Fruit fly (Drosophila melanogaster) whole organism, prepupa: ENCODE data around the gene IntS14.

Experiments
- CG10669 ChIP-seq: fragments of 200-800 bp; sonication (Bioruptor generic); optimal IDR thresholded peaks from 3 replicates; lab custom pipeline; 2018; ENCODE audit warnings: missing biosample characterization, mild to moderate bottlenecking, missing genetic modification characterization, moderate library complexity
- CG11902 ChIP-seq: fragments of 200-800 bp; sonication (Bioruptor generic); optimal IDR thresholded peaks from 3 replicates; lab custom pipeline; 2016; ENCODE audit warnings: missing biosample characterization, missing genetic modification characterization
- CG15336 ChIP-seq: fragments of 200-800 bp; sonication (Bioruptor generic); IDR thresholded peaks from 2 replicates; pipeline ENCODE4 v1.3.6; 2022; ENCODE audit warnings: missing biosample characterization, missing genetic modification characterization
- CG1621 ChIP-seq: fragments of 200-800 bp; sonication (Bioruptor generic); optimal IDR thresholded peaks from 3 replicates; lab custom pipeline; 2018; ENCODE audit warnings: missing biosample characterization, mild to moderate bottlenecking, missing genetic modification characterization
- CG16779 ChIP-seq: fragments of 200-800 bp; sonication (Bioruptor generic); optimal IDR thresholded peaks from 3 replicates; lab custom pipeline; 2017; ENCODE audit warnings: missing biosample characterization, mild to moderate bottlenecking, missing genetic modification characterization
- CG3032 ChIP-seq: fragments of 200-800 bp; optimal IDR thresholded peaks from 2 replicates; lab custom pipeline; 2019; ENCODE audit warnings: missing biosample characterization, mild to moderate bottlenecking, missing genetic modification characterization, moderate library complexity
- CG31627 ChIP-seq: fragments of 200-800 bp; sonication (Bioruptor generic); optimal IDR thresholded peaks from 3 replicates; lab custom pipeline; 2016; ENCODE audit warnings: missing biosample characterization, missing genetic modification characterization
- CG32006 ChIP-seq: fragments of 200-800 bp; sonication (Bioruptor generic); optimal IDR thresholded peaks from 3 replicates; lab custom pipeline; 2017; ENCODE audit warnings: missing biosample characterization, mild to moderate bottlenecking, missing genetic modification characterization
- CG34406 ChIP-seq: fragments of 200-800 bp; sonication (Bioruptor generic); optimal IDR thresholded peaks from 3 replicates; lab custom pipeline; 2016; ENCODE audit warnings: missing biosample characterization, missing genetic modification characterization
- CG4318 ChIP-seq: fragments of 200-800 bp; sonication (Bioruptor generic); optimal IDR thresholded peaks from 3 replicates; lab custom pipeline; 2017; ENCODE audit warnings: missing biosample characterization, mild to moderate bottlenecking, missing genetic modification characterization
- CG6163 ChIP-seq: fragments of 200-800 bp; sonication (Bioruptor generic); IDR thresholded peaks from 3 replicates; pipeline ENCODE4 v1.3.6; 2022; ENCODE audit warnings: missing biosample characterization, missing genetic modification characterization
- CG6276 ChIP-seq: fragments of 200-800 bp; sonication (Bioruptor generic); optimal IDR thresholded peaks from 2 replicates; lab custom pipeline; 2017; ENCODE audit warnings: missing biosample characterization, mild to moderate bottlenecking, missing genetic modification characterization
- CG6792 ChIP-seq: fragments of 200-800 bp; sonication (Bioruptor generic); optimal IDR thresholded peaks from 3 replicates; lab custom pipeline; 2016; ENCODE audit warnings: missing biosample characterization, missing genetic modification characterization
- CG6808 ChIP-seq: fragments of 200-800 bp; sonication (Bioruptor generic); optimal IDR thresholded peaks from 3 replicates; lab custom pipeline; 2017; ENCODE audit warnings: missing biosample characterization, missing genetic modification characterization, mild to moderate bottlenecking, moderate library complexity, missing genetic modification reagents
- CG8319 ChIP-seq: fragments of 200-800 bp; sonication (Bioruptor generic); optimal IDR thresholded peaks from 3 replicates; lab custom pipeline; 2016; ENCODE audit warnings: missing biosample characterization, missing genetic modification characterization
- CG8632 ChIP-seq: fragments of 200-800 bp; sonication (Bioruptor generic); optimal IDR thresholded peaks from 3 replicates; lab custom pipeline; 2016; ENCODE audit warnings: missing biosample characterization, missing genetic modification characterization
- CG9139 ChIP-seq: fragments of 200-800 bp; sonication (Bioruptor generic); optimal IDR thresholded peaks from 3 replicates; lab custom pipeline; 2017; ENCODE audit warnings: missing biosample characterization, mild to moderate bottlenecking, missing genetic modification characterization
- Eip78C ChIP-seq: fragments of 200-800 bp; sonication (Bioruptor generic); peaks from one replicate; lab custom pipeline; 2016; ENCODE audit warnings: missing biosample characterization, missing genetic modification characterization
- Eip93F ChIP-seq: fragments of 200-800 bp; sonication (Bioruptor generic); optimal IDR thresholded peaks from 2 replicates; lab custom pipeline; 2016; ENCODE audit warnings: missing biosample characterization, mild to moderate bottlenecking, missing genetic modification characterization
- Ets96B ChIP-seq: fragments of 200-800 bp; optimal IDR thresholded peaks from 2 replicates; lab custom pipeline; 2019; ENCODE audit warnings: missing biosample characterization, mild to moderate bottlenecking, missing genetic modification characterization, moderate library complexity
- Gug ChIP-seq: fragments of 200-800 bp; sonication (Bioruptor generic); IDR thresholded peaks from 2 replicates; pipeline ENCODE4 v1.3.6; 2022; ENCODE audit warnings: missing biosample characterization, missing genetic modification characterization
- Hr39 ChIP-seq: fragments of 200-800 bp; sonication (Bioruptor generic); optimal IDR thresholded peaks from 2 replicates; lab custom pipeline; 2016; ENCODE audit warnings: missing biosample characterization, missing genetic modification characterization
- Hr4 ChIP-seq: fragments of 200-800 bp; sonication (Bioruptor generic); optimal IDR thresholded peaks from 3 replicates; lab custom pipeline; 2016; ENCODE audit warnings: missing biosample characterization, missing genetic modification characterization
- Lpt ChIP-seq: fragments of 200-800 bp; sonication (Bioruptor generic); optimal IDR thresholded peaks from 3 replicates; lab custom pipeline; 2016; ENCODE audit warnings: missing biosample characterization, missing genetic modification characterization
- OdsH ChIP-seq: fragments of 200-800 bp; sonication (Bioruptor generic); optimal IDR thresholded peaks from 3 replicates; lab custom pipeline; 2016; ENCODE audit warnings: missing biosample characterization, missing genetic modification characterization
- Smox ChIP-seq: fragments of 200-800 bp; sonication (Bioruptor generic); optimal IDR thresholded peaks from 3 replicates; lab custom pipeline; 2016; ENCODE audit warnings: missing biosample characterization, missing genetic modification characterization
- Sox14 ChIP-seq: fragments of 200-800 bp; sonication (Bioruptor generic); optimal IDR thresholded peaks from 3 replicates; lab custom pipeline; 2016; ENCODE audit warnings: missing biosample characterization, missing genetic modification characterization
- Sox15 ChIP-seq: fragments of 200-800 bp; sonication (Bioruptor generic); optimal IDR thresholded peaks from 3 replicates; lab custom pipeline; 2016; ENCODE audit warnings: missing biosample characterization, missing genetic modification characterization
- achi ChIP-seq: fragments of 200-800 bp; sonication (Bioruptor generic); optimal IDR thresholded peaks from 3 replicates; lab custom pipeline; 2016; ENCODE audit warnings: missing biosample characterization, missing genetic modification characterization
- acj6 ChIP-seq: fragments of 200-800 bp; sonication (Bioruptor generic); optimal IDR thresholded peaks from 3 replicates; lab custom pipeline; 2016; ENCODE audit warnings: missing biosample characterization, missing genetic modification characterization
- dac ChIP-seq: fragments of 200-800 bp; sonication (Bioruptor generic); optimal IDR thresholded peaks from 2 replicates; lab custom pipeline; 2017; ENCODE audit warnings: missing biosample characterization, mild to moderate bottlenecking, missing genetic modification characterization
- dsx ChIP-seq: fragments of 200-800 bp; optimal IDR thresholded peaks from 3 replicates; lab custom pipeline; 2019; ENCODE audit warnings: missing biosample characterization, mild to moderate bottlenecking, missing genetic modification characterization, moderate library complexity; ENCODE audit not compliant: poor library complexity, severe bottlenecking
- eg ChIP-seq: fragments of 200-800 bp; sonication (Bioruptor generic); IDR thresholded peaks from 3 replicates; pipeline ENCODE4 v1.3.6; 2022; ENCODE audit warnings: missing biosample characterization, missing genetic modification characterization
- fd59A ChIP-seq: fragments of 200-800 bp; sonication (Bioruptor generic); optimal IDR thresholded peaks from 2 replicates; lab custom pipeline; 2017; ENCODE audit warnings: missing biosample characterization, mild to moderate bottlenecking, missing genetic modification characterization, missing genetic modification reagents
- fd85E ChIP-seq: fragments of 200-800 bp; sonication (Bioruptor generic); optimal IDR thresholded peaks from 3 replicates; lab custom pipeline; 2016; ENCODE audit warnings: missing biosample characterization, missing genetic modification characterization
- lz ChIP-seq: fragments of 200-800 bp; sonication (Bioruptor generic); optimal IDR thresholded peaks from 3 replicates; lab custom pipeline; 2016; ENCODE audit warnings: missing biosample characterization, missing genetic modification characterization
- net ChIP-seq: fragments of 200-800 bp; sonication (Bioruptor generic); optimal IDR thresholded peaks from 3 replicates; lab custom pipeline; 2016; ENCODE audit warnings: missing biosample characterization, missing genetic modification characterization
- salr ChIP-seq, 2 experiments: fragments of 200-800 bp; sonication (Bioruptor generic); optimal IDR thresholded peaks; 3 replicates each; lab custom pipeline; 2016 to 2018; ENCODE audit warnings: missing biosample characterization in 2 of 2, missing genetic modification characterization in 2 of 2, mild to moderate bottlenecking in 1 of 2
- ss ChIP-seq, 2 experiments: fragments of 200-800 bp; sonication (Bioruptor generic); optimal IDR thresholded peaks; 2 replicates in 1 of 2; 3 replicates in 1 of 2; lab custom pipeline; 2017 to 2018; ENCODE audit warnings: mild to moderate bottlenecking in 2 of 2, missing biosample characterization in 2 of 2, missing genetic modification characterization in 2 of 2, moderate library complexity in 1 of 2
- svp ChIP-seq: fragments of 200-800 bp; sonication (Bioruptor generic); peaks from one replicate; lab custom pipeline; 2016; ENCODE audit warnings: missing biosample characterization, missing genetic modification characterization
- topi ChIP-seq: fragments of 200-800 bp; sonication (Bioruptor generic); optimal IDR thresholded peaks from 3 replicates; lab custom pipeline; 2016; ENCODE audit warnings: missing biosample characterization, missing genetic modification characterization
- vri ChIP-seq: fragments of 200-800 bp; sonication (Bioruptor generic); optimal IDR thresholded peaks from 3 replicates; lab custom pipeline; 2016; ENCODE audit warnings: missing biosample characterization, mild to moderate bottlenecking, missing genetic modification characterization

The IntS14 gene

dm6 chr2L:1142730-1143281 lies 21.4 kb upstream of the IntS14 start, which contains the start of gene MFS3 (continued):
- TF ChIP-seq CG16779 (tag; lab: Kevin White, UChicago) (no peak), CG6792 (GFP tag; lab: Kevin White, UChicago) (no peak), OdsH (GFP tag; lab: Kevin White, UChicago) (no peak), Gug (GFP tag; lab: Robert Waterston, UW) (no peak), vri (GFP tag; lab: Kevin White, UChicago) (peak; percentile 48), Sox15 (no peak), CG3032 (no peak), fd59A (no peak), svp (GFP tag; lab: Kevin White, UChicago) (peak; percentile 68), CG31627 (no peak), acj6 (GFP tag; lab: Kevin White, UChicago) (no peak), CG10669 (GFP tag; lab: Kevin White, UChicago) (no peak), Hr39 (GFP tag; lab: Kevin White, UChicago) (no peak), eg (no peak), Hr4 (GFP tag; lab: Kevin White, UChicago) (no peak), CG34406 (no peak), net (GFP tag; lab: Kevin White, UChicago) (peak; percentile 19), Lpt (no peak), dsx (GFP tag; lab: Kevin White, UChicago) (no peak), topi (GFP tag; lab: Kevin White, UChicago) (no peak)
- TF ChIP-seq, all 60 proteins: peak for 14

dm6 chr2L:1143286-1143685 lies 21.0 kb upstream of the IntS14 start:
- TF ChIP-seq vri (GFP tag; lab: Kevin White, UChicago) = no peak
- TF ChIP-seq CG1621 (tag; lab: Kevin White, UChicago) = no peak
- no peak for TF ChIP-seq CG8632 (GFP tag; lab: Kevin White, UChicago)
- TF ChIP-seq CG6276 (GFP tag; lab: Kevin White, UChicago) = no peak
- no peak for TF ChIP-seq Gug (GFP tag; lab: Robert Waterston, UW)
- no peak for TF ChIP-seq ss (GFP tag; optimal IDR thresholded peaks at IDR 0.05; lab: Kevin White, UChicago)
- TF ChIP-seq achi (GFP tag; lab: Kevin White, UChicago) = no peak
- TF ChIP-seq dac (GFP tag; lab: Kevin White, UChicago) = no peak
- no peak for TF ChIP-seq Lpt
- TF ChIP-seq dsx (GFP tag; lab: Kevin White, UChicago) = no peak
- TF ChIP-seq Hr4 (GFP tag; lab: Kevin White, UChicago) = no peak
- no peak for TF ChIP-seq Eip78C (GFP tag; lab: Kevin White, UChicago)
- TF ChIP-seq Sox14 (GFP tag; lab: Kevin White, UChicago) = no peak
- TF ChIP-seq salr (GFP tag; optimal IDR thresholded peaks at IDR 0.05; lab: Kevin White, UChicago) = no peak
- TF ChIP-seq CG11902 (GFP tag; lab: Kevin White, UChicago) = no peak
- TF ChIP-seq fd59A = no peak
- TF ChIP-seq CG6792 (GFP tag; lab: Kevin White, UChicago) = no peak
- no peak for TF ChIP-seq CG9139 (GFP tag; lab: Kevin White, UChicago)

dm6 chr2L:1144371-1145360 lies 19.6 kb upstream of the IntS14 start:
- peak; percentile 94 for TF ChIP-seq Hr39 (GFP tag; lab: Kevin White, UChicago)
- peak; percentile 93 for TF ChIP-seq Eip93F (GFP tag; lab: Kevin White, UChicago)
- TF ChIP-seq CG6808 (GFP tag; lab: Kevin White, UChicago) = no peak
- peak; percentile 57; the same call in 2 of the 3 replicates for TF ChIP-seq eg
- no peak for TF ChIP-seq CG4318 (GFP tag; lab: Kevin White, UChicago)
- TF ChIP-seq CG8319 (GFP tag; lab: Kevin White, UChicago) = peak; percentile 58
- TF ChIP-seq Ets96B (tag; lab: Kevin White, UChicago) = peak; percentile 68
- peak; percentile 82 for TF ChIP-seq OdsH (GFP tag; lab: Kevin White, UChicago)
- peak; percentile 91 for TF ChIP-seq topi (GFP tag; lab: Kevin White, UChicago)
- TF ChIP-seq CG6163 (GFP tag; lab: Robert Waterston, UW) = peak; percentile 73
- peak; percentile 93 for TF ChIP-seq CG31627
- TF ChIP-seq CG6276 (GFP tag; lab: Kevin White, UChicago) = no peak
- peak; percentile 69 for TF ChIP-seq CG3032
- TF ChIP-seq CG6792 (GFP tag; lab: Kevin White, UChicago) = peak; percentile 74
- no peak for TF ChIP-seq fd85E (GFP tag; lab: Kevin White, UChicago)
- TF ChIP-seq CG9139 (GFP tag; lab: Kevin White, UChicago) = no peak
- TF ChIP-seq CG32006 (GFP tag; lab: Kevin White, UChicago) = peak; percentile 61
- TF ChIP-seq CG10669 (GFP tag; lab: Kevin White, UChicago) = peak; percentile 65
- no peak for TF ChIP-seq Hr4 (GFP tag; lab: Kevin White, UChicago)
- peak; percentile 74 for TF ChIP-seq achi (GFP tag; lab: Kevin White, UChicago)
- no peak for TF ChIP-seq CG16779 (tag; lab: Kevin White, UChicago)
- peak; percentile 61 for TF ChIP-seq CG15336 (GFP tag; lab: Robert Waterston, UW)
- TF ChIP-seq Smox = peak; percentile 89
- peak; percentile 65 for TF ChIP-seq CG11902 (GFP tag; lab: Kevin White, UChicago)
- TF ChIP-seq lz (GFP tag; lab: Kevin White, UChicago) = peak; percentile 91
